Fruit fly (Drosophila melanogaster) whole organism, embryonic: ENCODE measurements around the gene Tim17a2.

Experiments
- Atf3 ChIP-seq: fragments of 200-800 bp; sonication (Bioruptor generic); optimal IDR thresholded peaks from 3 replicates; lab custom pipeline; 2016; ENCODE audit warnings: missing biosample characterization, missing genetic modification characterization
- BEAF-32 ChIP-seq: fragments of 200-800 bp; sonication (Bioruptor generic); optimal IDR thresholded peaks from 3 replicates; lab custom pipeline; 2017; ENCODE audit warnings: missing biosample characterization, missing genetic modification characterization, mild to moderate bottlenecking, moderate library complexity, missing genetic modification reagents
- CG14710 ChIP-seq: fragments of 200-800 bp; sonication (Bioruptor generic); optimal IDR thresholded peaks from 3 replicates; lab custom pipeline; 2019; ENCODE audit warnings: missing biosample characterization, mild to moderate bottlenecking, missing genetic modification characterization, moderate library complexity
- CG1529 ChIP-seq: fragments of 200-800 bp; sonication (Bioruptor generic); optimal IDR thresholded peaks from 3 replicates; lab custom pipeline; 2018; ENCODE audit warnings: missing biosample characterization, missing genetic modification characterization
- CG15601 ChIP-seq: fragments of 200-800 bp; sonication (Bioruptor generic); optimal IDR thresholded peaks from 3 replicates; lab custom pipeline; 2019; ENCODE audit warnings: missing biosample characterization, mild to moderate bottlenecking, missing genetic modification characterization, moderate library complexity
- CG16863 ChIP-seq: fragments of 200-800 bp; sonication (Bioruptor generic); optimal IDR thresholded peaks from 3 replicates; lab custom pipeline; 2016; ENCODE audit warnings: missing biosample characterization, missing genetic modification characterization
- CG17568 ChIP-seq: fragments of 200-800 bp; sonication (Bioruptor generic); optimal IDR thresholded peaks from 2 replicates; lab custom pipeline; 2018; ENCODE audit warnings: missing biosample characterization, mild to moderate bottlenecking, missing genetic modification characterization, moderate library complexity
- CG18011 ChIP-seq: fragments of 200-800 bp; sonication (Bioruptor generic); optimal IDR thresholded peaks from 2 replicates; lab custom pipeline; 2017; ENCODE audit warnings: missing biosample characterization, missing genetic modification characterization, mild to moderate bottlenecking, moderate library complexity, missing genotype
- CG18476 ChIP-seq: fragments of 200-800 bp; sonication (Bioruptor generic); optimal IDR thresholded peaks from 2 replicates; lab custom pipeline; 2016; ENCODE audit warnings: missing biosample characterization, mild to moderate bottlenecking, missing genetic modification characterization
- CG2199 ChIP-seq: fragments of 200-800 bp; sonication (Bioruptor generic); IDR thresholded peaks from 3 replicates; pipeline ENCODE4 v1.3.6; 2022; ENCODE audit warnings: missing biosample characterization, missing genetic modification characterization
- CG3065 ChIP-seq: fragments of 200-800 bp; sonication (Bioruptor generic); optimal IDR thresholded peaks from 2 replicates; lab custom pipeline; 2016; ENCODE audit warnings: missing biosample characterization, missing genetic modification characterization
- CG31388 ChIP-seq: fragments of 200-800 bp; sonication (Bioruptor generic); optimal IDR thresholded peaks from 2 replicates; lab custom pipeline; 2016; ENCODE audit warnings: missing biosample characterization, missing genetic modification characterization
- CG3726 ChIP-seq: fragments of 200-800 bp; sonication (Bioruptor generic); IDR thresholded peaks from 3 replicates; pipeline ENCODE4, ENCODE4 v1.3.6; 2022; ENCODE audit warnings: missing biosample characterization, missing genetic modification characterization
- CG7963 ChIP-seq: fragments of 200-800 bp; sonication (Bioruptor generic); IDR thresholded peaks from 3 replicates; pipeline ENCODE4 v1.3.6; 2022; ENCODE audit warnings: missing biosample characterization, missing genetic modification characterization; ENCODE audit not compliant: partially characterized antibody
- CG8281 ChIP-seq: fragments of 200-800 bp; sonication (Bioruptor generic); optimal IDR thresholded peaks from 2 replicates; lab custom pipeline; 2018; ENCODE audit warnings: missing biosample characterization, mild to moderate bottlenecking, missing genetic modification characterization, moderate library complexity
- CG8290 ChIP-seq, 3 experiments: fragments of 200-800 bp; sonication (Bioruptor generic); optimal IDR thresholded peaks; 2 replicates each; lab custom pipeline; 2016 to 2019; ENCODE audit warnings: missing biosample characterization in 3 of 3, missing genetic modification characterization in 3 of 3, mild to moderate bottlenecking in 2 of 3, moderate library complexity in 1 of 3
- CG8944 ChIP-seq: fragments of 200-800 bp; sonication (Bioruptor generic); optimal IDR thresholded peaks from 3 replicates; lab custom pipeline; 2016; ENCODE audit warnings: missing biosample characterization, missing genetic modification characterization
- CG9727 ChIP-seq: fragments of 200-800 bp; sonication (Bioruptor generic); optimal IDR thresholded peaks from 3 replicates; lab custom pipeline; 2017; ENCODE audit warnings: missing biosample characterization, mild to moderate bottlenecking, missing genetic modification characterization
- CkIIα-i1 ChIP-seq: fragments of 200-800 bp; sonication (Bioruptor generic); IDR thresholded peaks from 2 replicates; pipeline ENCODE4 v1.3.6; 2022; ENCODE audit warnings: missing biosample characterization, missing genetic modification characterization
- Dek ChIP-seq: fragments of 200-800 bp; sonication (Bioruptor generic); optimal IDR thresholded peaks from 3 replicates; lab custom pipeline; 2019; ENCODE audit warnings: missing biosample characterization, mild to moderate bottlenecking, missing genetic modification characterization, moderate library complexity
- Doc2 ChIP-seq: fragments of 200-800 bp; sonication (Bioruptor generic); IDR thresholded peaks from 2 replicates; pipeline ENCODE4 v1.3.6; 2022; ENCODE audit warnings: missing biosample characterization, missing genetic modification characterization
- ERR ChIP-seq: fragments of 200-800 bp; sonication (Bioruptor generic); optimal IDR thresholded peaks from 2 replicates; lab custom pipeline; 2016; ENCODE audit warnings: missing biosample characterization, missing genetic modification characterization
- Gsc ChIP-seq: fragments of 200-800 bp; sonication (Bioruptor generic); IDR thresholded peaks from 2 replicates; pipeline ENCODE4 v1.3.6; 2022; ENCODE audit warnings: missing biosample characterization, missing genetic modification characterization
- HmgZ ChIP-seq: fragments of 200-800 bp; sonication (Bioruptor generic); optimal IDR thresholded peaks from 2 replicates; lab custom pipeline; 2018; ENCODE audit warnings: missing biosample characterization, mild to moderate bottlenecking, missing genetic modification characterization
- Hr39 ChIP-seq: fragments of >200 bp; optimal IDR thresholded peaks from 2 replicates; lab custom pipeline; 2017
- Lim3 ChIP-seq: fragments of 200-800 bp; sonication (Bioruptor generic); IDR thresholded peaks from 2 replicates; pipeline ENCODE4 v1.3.6; 2022; ENCODE audit warnings: missing biosample characterization, missing genetic modification characterization
- NFAT ChIP-seq: fragments of 200-800 bp; sonication (Bioruptor generic); IDR thresholded peaks from 2 replicates; pipeline ENCODE4 v1.3.6; 2022; ENCODE audit warnings: missing biosample characterization, missing genetic modification characterization
- Usf ChIP-seq: fragments of 200-800 bp; sonication (Bioruptor generic); optimal IDR thresholded peaks from 2 replicates; lab custom pipeline; 2017; ENCODE audit warnings: missing genotype, missing biosample characterization, missing genetic modification characterization
- abd-A ChIP-seq: fragments of 200-800 bp; sonication (Bioruptor generic); optimal IDR thresholded peaks from 3 replicates; lab custom pipeline; 2019; ENCODE audit warnings: missing biosample characterization, mild to moderate bottlenecking, missing genetic modification characterization, moderate library complexity
- ase ChIP-seq: fragments of 200-800 bp; sonication (Bioruptor generic); IDR thresholded peaks from 3 replicates; pipeline ENCODE4 v1.3.6; 2022; ENCODE audit warnings: missing biosample characterization, missing genetic modification characterization
- bigmax ChIP-seq: fragments of 200-800 bp; sonication (Bioruptor generic); optimal IDR thresholded peaks from 2 replicates; lab custom pipeline; 2018; ENCODE audit warnings: missing biosample characterization, mild to moderate bottlenecking, missing genetic modification characterization
- btn ChIP-seq: fragments of 200-800 bp; sonication (Bioruptor generic); optimal IDR thresholded peaks from 2 replicates; lab custom pipeline; 2016; ENCODE audit warnings: missing biosample characterization, missing genetic modification characterization
- caup ChIP-seq: fragments of 200-800 bp; sonication (Bioruptor generic); optimal IDR thresholded peaks from 3 replicates; lab custom pipeline; 2017; ENCODE audit warnings: missing biosample characterization, mild to moderate bottlenecking, missing genetic modification characterization, moderate library complexity; ENCODE audit not compliant: severe bottlenecking
- chinmo ChIP-seq: fragments of 200-800 bp; sonication (Bioruptor generic); IDR thresholded peaks from 4 replicates; pipeline ENCODE4 v1.3.6; 2022; ENCODE audit warnings: missing biosample characterization, missing genetic modification characterization; ENCODE audit not compliant: partially characterized antibody
- chm ChIP-seq: fragments of 200-800 bp; sonication (Bioruptor generic); IDR thresholded peaks from 2 replicates; pipeline ENCODE4 v1.3.6; 2022; ENCODE audit warnings: missing biosample characterization, missing genetic modification characterization
- crc ChIP-seq: fragments of 200-800 bp; sonication (Bioruptor generic); optimal IDR thresholded peaks from 2 replicates; lab custom pipeline; 2016; ENCODE audit warnings: missing biosample characterization, missing genetic modification characterization
- crp ChIP-seq, 2 experiments: fragments of 200-800 bp; sonication (Bioruptor generic); optimal IDR thresholded peaks; 2 replicates in 1 of 2; 3 replicates in 1 of 2; lab custom pipeline; 2017; ENCODE audit warnings: missing biosample characterization in 2 of 2, missing genetic modification characterization in 2 of 2, mild to moderate bottlenecking in 1 of 2, moderate library complexity in 1 of 2
- dysf ChIP-seq: fragments of 200-800 bp; sonication (Bioruptor generic); IDR thresholded peaks from 3 replicates; pipeline ENCODE4 v1.3.6; 2022; ENCODE audit warnings: missing biosample characterization, missing genetic modification characterization
- fd3F ChIP-seq: fragments of 200-800 bp; sonication (Bioruptor generic); optimal IDR thresholded peaks from 2 replicates; lab custom pipeline; 2018; ENCODE audit warnings: missing biosample characterization, mild to moderate bottlenecking, missing genetic modification characterization, moderate library complexity
- gsb-n ChIP-seq: fragments of 200-800 bp; sonication (Bioruptor generic); optimal IDR thresholded peaks from 3 replicates; lab custom pipeline; 2018; ENCODE audit warnings: missing biosample characterization, mild to moderate bottlenecking, missing genetic modification characterization
- pb ChIP-seq: fragments of 200-800 bp; sonication (Bioruptor generic); optimal IDR thresholded peaks from 3 replicates; lab custom pipeline; 2016; ENCODE audit warnings: missing biosample characterization, missing genetic modification characterization
- ro ChIP-seq: fragments of 200-800 bp; sonication (Bioruptor generic); IDR thresholded peaks from 2 replicates; pipeline ENCODE4 v1.3.6; 2022; ENCODE audit warnings: missing biosample characterization, missing genetic modification characterization
- row ChIP-seq: fragments of 200-800 bp; sonication (Bioruptor generic); IDR thresholded peaks from 3 replicates; pipeline ENCODE4 v1.3.6; 2022; ENCODE audit warnings: missing biosample characterization, missing genetic modification characterization
- sima ChIP-seq: fragments of 200-800 bp; sonication (Bioruptor generic); optimal IDR thresholded peaks from 2 replicates; lab custom pipeline; 2016; ENCODE audit warnings: missing biosample characterization, missing genetic modification characterization
- sna ChIP-seq: fragments of 200-800 bp; sonication (Bioruptor generic); IDR thresholded peaks from 2 replicates; pipeline ENCODE4 v1.3.6; 2022; ENCODE audit warnings: missing biosample characterization, missing genetic modification characterization; ENCODE audit not compliant: partially characterized antibody
- tgo ChIP-seq: fragments of 200-800 bp; sonication (Bioruptor generic); IDR thresholded peaks from 3 replicates; pipeline ENCODE4 v1.3.6; 2022; ENCODE audit warnings: missing biosample characterization, missing genetic modification characterization
- tup ChIP-seq: fragments of 200-800 bp; sonication (Bioruptor generic); optimal IDR thresholded peaks from 2 replicates; lab custom pipeline; 2016; ENCODE audit warnings: missing biosample characterization, mild to moderate bottlenecking, missing genetic modification characterization, moderate library complexity
- tx ChIP-seq: fragments of 200-800 bp; sonication (Bioruptor generic); optimal IDR thresholded peaks from 2 replicates; lab custom pipeline; 2016; ENCODE audit warnings: missing biosample characterization, missing genetic modification characterization
- wek ChIP-seq: fragments of 200-800 bp; sonication (Bioruptor generic); optimal IDR thresholded peaks from 3 replicates; lab custom pipeline; 2018; ENCODE audit warnings: missing biosample characterization, mild to moderate bottlenecking, missing genetic modification characterization, moderate library complexity
- zen ChIP-seq: fragments of 200-800 bp; sonication (Bioruptor generic); optimal IDR thresholded peaks from 3 replicates; lab custom pipeline; 2018; ENCODE audit warnings: missing biosample characterization, mild to moderate bottlenecking, missing genetic modification characterization, moderate library complexity

Gene Tim17a2

DNA sequence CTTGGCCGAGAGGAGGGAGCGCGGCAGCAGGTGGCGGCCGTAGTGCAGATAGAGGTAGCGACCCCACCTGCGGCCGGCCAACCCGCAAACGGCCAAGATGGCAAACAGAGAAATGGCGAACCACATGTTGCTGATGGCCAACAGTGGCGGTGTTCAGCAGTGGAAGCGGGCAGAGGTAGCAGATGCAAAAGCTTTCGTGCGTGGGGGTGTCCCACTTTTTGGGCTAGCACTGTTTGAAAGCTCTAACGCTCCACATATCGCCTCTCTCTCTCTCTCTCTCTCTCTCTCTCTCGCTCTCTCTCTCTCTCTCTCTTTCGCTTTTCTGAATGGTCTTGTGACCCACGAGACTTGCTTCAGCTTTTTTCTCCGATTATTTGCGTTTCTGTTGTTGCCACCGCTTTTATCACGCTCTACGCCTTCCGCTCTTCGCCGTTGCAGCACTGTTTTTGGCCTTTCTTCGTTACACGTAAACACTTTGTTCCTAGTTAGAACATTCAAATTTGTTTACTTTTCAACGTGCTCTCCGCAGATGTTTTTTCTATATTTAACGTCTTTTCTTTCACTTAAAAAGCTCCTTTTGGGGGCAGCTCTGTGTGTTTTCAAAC is 20.4 kb upstream of the Tim17a2 start (continued):
- TF ChIP-seq Usf (GFP tag; lab: Kevin White, UChicago) (no peak), zen (tag; lab: Kevin White, UChicago) (no peak), Gsc (GFP tag; lab: Robert Waterston, UW) (no peak), btn (GFP tag; lab: Kevin White, UChicago) (no peak), tx (GFP tag; lab: Kevin White, UChicago) (no peak), abd-A (no peak), CG2199 (GFP tag; lab: Robert Waterston, UW) (no peak), CG3065 (GFP tag; lab: Kevin White, UChicago) (no peak), crc (GFP tag; lab: Kevin White, UChicago) (no peak), Atf3 (GFP tag; lab: Kevin White, UChicago) (no peak), CG7963 (no peak), CG15601 (tag; lab: Kevin White, UChicago) (no peak), sna (GFP tag; lab: Robert Waterston, UW) (peak; percentile 48; the same call in 1 of the 2 replicates), NFAT (GFP tag; lab: Robert Waterston, UW) (peak; percentile 69), fd3F (GFP tag; lab: Kevin White, UChicago) (no peak), CG31388 (GFP tag; lab: Kevin White, UChicago) (no peak), bigmax (GFP tag; lab: Kevin White, UChicago) (peak; percentile 0), wek (no peak), CG14710 (tag; lab: Kevin White, UChicago) (no peak), CkIIα-i1 (GFP tag; lab: Robert Waterston, UW) (no peak), Dek (tag; lab: Kevin White, UChicago) (no peak), gsb-n (tag; lab: Kevin White, UChicago) (no peak), CG16863 (GFP tag; lab: Kevin White, UChicago) (no peak), Lim3 (GFP tag; lab: Robert Waterston, UW) (no peak), sima (GFP tag; lab: Kevin White, UChicago) (no peak), Doc2 (GFP tag; lab: Robert Waterston, UW) (no peak), CG18476 (GFP tag; lab: Kevin White, UChicago) (no peak), CG3726 (GFP tag; lab: Robert Waterston, UW) (no peak), HmgZ (tag; lab: Kevin White, UChicago) (peak; percentile 27), CG1529 (GFP tag; lab: Kevin White, UChicago) (no peak), crp (GFP tag; optimal IDR thresholded peaks at IDR 0.05; lab: Kevin White, UChicago) (no peak), ERR (GFP tag; lab: Kevin White, UChicago) (peak; percentile 24), tup (GFP tag; lab: Kevin White, UChicago) (no peak), pb (GFP tag; lab: Kevin White, UChicago) (no peak), dysf (GFP tag; lab: Robert Waterston, UW) (peak; percentile 52; the same call in 1 of the 3 replicates), ase (GFP tag; lab: Robert Waterston, UW) (no peak), CG8281 (tag; lab: Kevin White, UChicago) (no peak), CG9727 (GFP tag; lab: Kevin White, UChicago) (no peak), chm (GFP tag; lab: Robert Waterston, UW) (peak; percentile 46; the same call in 1 of the 2 replicates), chinmo (GFP tag; lab: Robert Waterston, UW) (peak; percentile 93; the same call in 3 of the 4 replicates), CG18011 (GFP tag; lab: Kevin White, UChicago) (no peak), Hr39 (lab: Kevin White, UChicago) (no peak), tgo (GFP tag; lab: Robert Waterston, UW) (peak; percentile 28; the same call in 1 of the 3 replicates), CG8944 (GFP tag; lab: Kevin White, UChicago) (peak; percentile 8), caup (no peak), BEAF-32 (GFP tag; lab: Kevin White, UChicago) (no peak), CG8290 (GFP tag; optimal IDR thresholded peaks at IDR 0.05; lab: Kevin White, UChicago) (no peak), CG8290 (tag; optimal IDR thresholded peaks at IDR 0.05; lab: Kevin White, UChicago) (peak in 1 of 2 experiments; percentile 74), row (GFP tag; lab: Robert Waterston, UW) (peak; percentile 19; the same call in 2 of the 3 replicates), ro (GFP tag; lab: Robert Waterston, UW) (no peak), CG17568 (GFP tag; lab: Kevin White, UChicago) (no peak)
